Worm (Caenorhabditis elegans) whole organism, young adult: ENCODE data around the gene Y57G11C.42.

Experiments
- C17E4.6 ChIP-seq: fragments of 200-800 bp; sonication (Bioruptor generic); IDR thresholded peaks from 2 replicates; pipeline ENCODE4 v1.3.6; 2022; ENCODE audit warnings: missing genetic modification reagents, missing genetic modification characterization, missing compliant biosample characterization
- F33H1.4 ChIP-seq: fragments of 200-800 bp; sonication (Bioruptor generic); IDR thresholded peaks from 2 replicates; pipeline ENCODE4 v1.3.6; 2022; ENCODE audit warnings: missing genetic modification reagents, missing genetic modification characterization, missing compliant biosample characterization
- nhr-179 ChIP-seq: sonication (generic microtip); optimal IDR thresholded peaks from 2 replicates; lab custom pipeline; 2016; ENCODE audit warnings: mild to moderate bottlenecking, missing genetic modification characterization, missing compliant biosample characterization
- unc-62 ChIP-seq: fragments of 150-350 bp; optimal IDR thresholded peaks from 2 replicates; lab custom pipeline; 2014; ENCODE audit warnings: missing biosample characterization, missing genetic modification reagents, missing genetic modification characterization
- xnd-1 ChIP-seq: sonication (generic microtip); optimal IDR thresholded peaks from 2 replicates; lab custom pipeline; 2016; ENCODE audit warnings: missing genotype, missing genetic modification reagents, missing genetic modification characterization, missing compliant biosample characterization

Gene Y57G11C.42

ce11 chrIV:14793900-14794624 is 65.7 kb downstream of the Y57G11C.42 start (continued):
- TF ChIP-seq F33H1.4 (GFP tag; lab: Robert Waterston, UW) (no peak), unc-62 (no peak), nhr-179 (tag; lab: Kevin White, UChicago) (no peak), C17E4.6 (GFP tag; lab: Robert Waterston, UW) (no peak), xnd-1 (no peak)
- TF ChIP-seq, all 124 proteins: peak for 23
